Worm (Caenorhabditis elegans): ENCODE measurements around the gene gsto-1.

Gene gsto-1

DNA sequence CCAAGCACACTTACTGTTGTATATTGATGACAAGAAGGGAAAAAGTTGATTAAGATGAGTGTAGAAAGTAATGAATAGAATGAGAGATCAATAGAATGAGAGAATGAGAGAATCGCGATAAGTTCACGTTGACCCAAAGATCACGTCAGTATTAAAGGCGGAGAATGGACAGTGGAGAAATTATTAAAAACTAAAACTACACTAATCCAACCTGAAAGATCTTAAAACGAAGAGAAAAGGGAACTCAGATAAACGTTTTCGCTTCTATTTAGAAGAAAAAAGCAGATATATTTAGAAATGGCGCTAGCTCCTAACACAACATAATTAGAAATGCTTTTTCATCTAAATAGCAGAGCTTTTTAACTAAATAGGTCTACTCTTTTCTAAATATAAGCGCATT lies 6.4 kb upstream of the gsto-1 start, which contains the start of gene let-754:
Gene let-754, minus strand, starts transcription at position 101 of the 400 bp plus-strand sequence.
- TF ChIP-seq lim-6 (tag; optimal IDR thresholded peaks at IDR 0.05) (no peak), pag-3 (tag; optimal IDR thresholded peaks at IDR 0.05; ENCODE audit: borderline replicate concordance) (no peak), ttx-3 (tag; optimal IDR thresholded peaks at IDR 0.05) (no peak), unc-55 (GFP tag; optimal IDR thresholded peaks at IDR 0.05) (no peak), pax-1 (tag; optimal IDR thresholded peaks at IDR 0.05) (no peak), hlh-30 (tag; optimal IDR thresholded peaks at IDR 0.05; ENCODE audit: insufficient read depth) (no peak), gmeb-2 (tag; optimal IDR thresholded peaks at IDR 0.05) (no peak), ceh-30 (tag; optimal IDR thresholded peaks at IDR 0.05) (no peak), K02D7.2 (tag; optimal IDR thresholded peaks at IDR 0.05) (no peak), pros-1 (tag; optimal IDR thresholded peaks at IDR 0.05) (no peak), ceh-19 (GFP tag; optimal IDR thresholded peaks at IDR 0.05) (no peak), pha-2 (tag; optimal IDR thresholded peaks at IDR 0.05) (no peak), pha-4 (tag; optimal IDR thresholded peaks at IDR 0.05) (no peak), hlh-8 (tag; optimal IDR thresholded peaks at IDR 0.05) (no peak), ceh-22 (tag; optimal IDR thresholded peaks at IDR 0.05) (no peak), unc-3 (GFP tag; conservative IDR thresholded peaks at IDR 0.05) (no peak), unc-3 (tag; optimal IDR thresholded peaks at IDR 0.05) (no peak), nfya-1 (tag; optimal IDR thresholded peaks at IDR 0.05) (no peak)

- TF ChIP-seq unc-42 (tag; optimal IDR thresholded peaks at IDR 0.05), result peak; percentile 19
- no peak for TF ChIP-seq pros-1 (tag; optimal IDR thresholded peaks at IDR 0.05)
These were observed 5.4 kb upstream of the gsto-1 start, which contains the start of gene C29E4.15 for ce11 chrIII:7952077-7952765. Gene C29E4.15 (plus strand): TSS chrIII:7952623.

DNA sequence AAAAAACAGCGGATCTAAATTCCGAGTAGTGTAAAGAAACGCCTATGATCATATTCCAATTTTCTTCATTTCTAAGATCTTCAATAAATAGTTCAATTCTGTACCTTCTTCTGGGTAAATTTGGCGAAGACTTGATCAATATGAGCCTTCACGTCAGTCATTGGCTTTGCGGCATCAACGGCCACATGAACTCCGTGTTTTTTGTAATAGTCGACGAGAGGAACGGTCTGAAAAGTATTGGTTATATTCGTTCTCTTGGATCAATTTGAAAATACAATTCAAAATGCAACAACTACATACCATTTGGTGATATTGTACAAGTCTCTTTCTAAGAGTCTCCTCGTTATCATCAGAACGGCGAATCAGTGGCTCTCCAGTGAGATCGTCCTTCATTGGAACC lies 3.6 kb upstream of the gsto-1 start:
- TF ChIP-seq tbx-2 (tag; optimal IDR thresholded peaks at IDR 0.05) (no peak), ceh-22 (tag; optimal IDR thresholded peaks at IDR 0.05) (no peak), unc-55 (GFP tag; optimal IDR thresholded peaks at IDR 0.05) (no peak), che-1 (tag; optimal IDR thresholded peaks at IDR 0.05) (no peak), K09A11.1 (tag; optimal IDR thresholded peaks at IDR 0.05; ENCODE audit: insufficient read depth) (no peak), fax-1 (tag; optimal IDR thresholded peaks at IDR 0.05) (no peak), F13H6.1 (tag; optimal IDR thresholded peaks at IDR 0.05) (no peak), Y22D7AL.16 (tag; optimal IDR thresholded peaks at IDR 0.05) (no peak), hlh-30 (tag; optimal IDR thresholded peaks at IDR 0.05; ENCODE audit: insufficient read depth) (no peak), T23F11.4 (GFP tag; optimal IDR thresholded peaks at IDR 0.05) (no peak), ttx-3 (tag; optimal IDR thresholded peaks at IDR 0.05) (no peak), elt-4 (tag; optimal IDR thresholded peaks at IDR 0.05) (no peak), rnt-1 (tag; optimal IDR thresholded peaks at IDR 0.05) (no peak), odd-2 (tag; optimal IDR thresholded peaks at IDR 0.05) (no peak), pha-2 (tag; optimal IDR thresholded peaks at IDR 0.05) (no peak), gmeb-2 (tag; optimal IDR thresholded peaks at IDR 0.05) (no peak)

- no peak for TF ChIP-seq gmeb-2 (tag; optimal IDR thresholded peaks at IDR 0.05)
These were observed 2.0 kb upstream of the gsto-1 start, which contains the start of gene col-90 for ce11 chrIII:7948802-7949201. Gene col-90 (plus strand): TSS chrIII:7948838.

DNA sequence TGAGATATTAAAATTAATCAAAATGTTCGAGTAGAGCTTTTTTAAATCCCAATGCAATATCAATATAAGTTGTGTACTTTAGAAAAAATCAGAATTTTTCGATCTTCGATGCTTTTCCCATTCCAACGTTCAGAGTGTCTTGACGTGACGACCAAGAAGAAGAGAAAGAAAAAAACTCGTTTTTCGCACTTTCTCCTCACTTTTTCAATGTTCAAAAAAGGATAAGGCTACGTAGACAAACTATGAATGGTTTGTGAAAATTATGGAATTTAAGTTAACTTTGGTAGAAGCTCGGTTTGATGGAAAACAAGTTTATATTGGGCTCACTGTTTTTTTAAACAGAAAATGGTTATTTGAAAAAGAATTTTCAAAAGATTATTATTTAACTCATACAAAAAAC lies 859 bp upstream of the gsto-1 start:
- TF ChIP-seq ttx-3 (tag; optimal IDR thresholded peaks at IDR 0.05) (no peak), hlh-15 (tag; optimal IDR thresholded peaks at IDR 0.05) (no peak), ceh-9 (tag; optimal IDR thresholded peaks at IDR 0.05) (no peak), ceh-2 (tag; optimal IDR thresholded peaks at IDR 0.05) (no peak), nhr-232 (tag; optimal IDR thresholded peaks at IDR 0.05) (no peak), hlh-8 (tag; optimal IDR thresholded peaks at IDR 0.05) (no peak), F13H6.1 (tag; optimal IDR thresholded peaks at IDR 0.05) (no peak)
